Fruit fly (Drosophila melanogaster) whole organism: ENCODE data around the gene pps.

Experiments used
- Dll ChIP-seq: fragments of >200 bp; optimal IDR thresholded peaks from 2 replicates; lab custom pipeline; 2017
- EcR ChIP-seq, 2 experiments: fragments of >200 bp; optimal IDR thresholded peaks; 2 replicates each; lab custom pipeline; 2017; ENCODE audit warnings: missing biosample characterization in 2 of 2, missing genetic modification characterization in 2 of 2, missing genetic modification reagents in 2 of 2
- pan ChIP-seq: fragments of >200 bp; optimal IDR thresholded peaks from 2 replicates; lab custom pipeline; 2017
- usp ChIP-seq: fragments of >200 bp; optimal IDR thresholded peaks from 2 replicates; lab custom pipeline; 2017; ENCODE audit warnings: missing biosample characterization, missing genetic modification characterization, mixed read lengths

DNA sequence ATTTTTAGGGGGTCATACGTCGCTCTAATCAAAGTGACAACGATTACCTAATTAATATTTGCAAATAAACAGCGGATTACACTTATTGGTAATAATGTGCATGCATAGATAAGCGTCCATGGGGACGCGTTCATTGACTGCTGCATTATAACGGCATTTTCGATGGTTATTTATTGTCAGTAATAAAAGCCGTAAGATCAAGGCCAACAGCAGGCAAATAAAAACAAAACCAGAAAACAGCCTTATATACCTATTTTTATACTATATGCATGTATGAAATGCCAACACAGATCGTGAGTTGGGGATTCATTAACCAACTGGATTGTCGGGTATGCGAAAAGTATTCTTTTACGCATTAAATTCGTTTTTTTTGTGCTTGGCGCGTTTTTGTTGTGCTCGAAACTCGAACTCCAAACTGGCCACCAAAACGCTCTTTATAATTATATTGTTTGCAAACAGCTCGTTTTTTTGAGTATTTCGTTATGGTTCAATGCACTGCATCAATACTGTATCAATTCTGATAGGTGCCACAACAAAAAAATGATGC lies 37.2 kb downstream of the pps start:
- TF ChIP-seq pan (lab: Kevin White, UChicago) (no peak), usp (GFP tag; lab: Kevin White, UChicago) (no peak), Dll (no peak), EcR (GFP tag; optimal IDR thresholded peaks at IDR 0.05; lab: Kevin White, UChicago) (no peak)
